Fruit fly (Drosophila melanogaster) S2 (cell line): Measurements from ENCODE around the gene CG8460.

Experiments used
- CG8478 ChIP-seq: fragments of >200 bp; optimal IDR thresholded peaks from 2 replicates; lab custom pipeline; 2018
- CTCF ChIP-seq, 2 experiments: fragments of >200 bp; optimal IDR thresholded peaks; 2 replicates each; lab custom pipeline; 2018

The CG8460 gene

dm6 chr2L:8196757-8197530 is at the start of gene CG8460, which contains the start of gene CG8475:
TSS of gene CG8460 (plus strand) at chr2L:8197193.
TSS of gene CG8475 (minus strand) at chr2L:8196918.
- no peak for TF ChIP-seq CTCF (optimal IDR thresholded peaks at IDR 0.05; lab: Kevin White, UChicago)
- no peak for TF ChIP-seq CG8478 (lab: Kevin White, UChicago)

dm6 chr2L:8148514-8149085 is 48.4 kb upstream of the CG8460 start:
- no peak for TF ChIP-seq CG8478 (lab: Kevin White, UChicago)
- TF ChIP-seq CTCF (optimal IDR thresholded peaks at IDR 0.05; lab: Kevin White, UChicago) = no peak

- TF ChIP-seq CTCF (optimal IDR thresholded peaks at IDR 0.05; lab: Kevin White, UChicago) = no peak
- no peak for TF ChIP-seq CG8478 (lab: Kevin White, UChicago)
Observed at dm6 chr2L:8156682-8157081, 40.3 kb upstream of the CG8460 start.

dm6 chr2L:8157166-8157565 is 39.8 kb upstream of the CG8460 start:
- no peak for TF ChIP-seq CTCF (optimal IDR thresholded peaks at IDR 0.05; lab: Kevin White, UChicago)
- no peak for TF ChIP-seq CG8478 (lab: Kevin White, UChicago)

- TF ChIP-seq CG8478 (lab: Kevin White, UChicago) = no peak
Observed at dm6 chr2L:8159498-8159897, 37.5 kb upstream of the CG8460 start, which contains the start of the genes PAPLA1 and Rbsn-5. TSS of gene PAPLA1 (minus strand) at chr2L:8159638. TSS of gene Rbsn-5 (plus strand) at chr2L:8159832.

dm6 chr2L:8161994-8162306 is 35.0 kb upstream of the CG8460 start:
- TF ChIP-seq CTCF (optimal IDR thresholded peaks at IDR 0.05; lab: Kevin White, UChicago) = no peak
- TF ChIP-seq CG8478 (lab: Kevin White, UChicago) = no peak

dm6 chr2L:8162307-8163024 is 34.5 kb upstream of the CG8460 start, which contains the start of gene Acbp1:
TSS of gene Acbp1 (minus strand) at chr2L:8162452.
- TF ChIP-seq CG8478 (lab: Kevin White, UChicago) (no peak), CTCF (optimal IDR thresholded peaks at IDR 0.05; lab: Kevin White, UChicago) (no peak)

dm6 chr2L:8163025-8163351 is 34.0 kb upstream of the CG8460 start, which contains the start of gene Piezo:
TSS of gene Piezo (plus strand) at chr2L:8163073.
- no peak for TF ChIP-seq CTCF (optimal IDR thresholded peaks at IDR 0.05; lab: Kevin White, UChicago)
- TF ChIP-seq CG8478 (lab: Kevin White, UChicago) = no peak

dm6 chr2L:8163588-8164166 is 33.3 kb upstream of the CG8460 start:
- TF ChIP-seq CG8478 (lab: Kevin White, UChicago) (no peak), CTCF (optimal IDR thresholded peaks at IDR 0.05; lab: Kevin White, UChicago) (no peak)

- no peak for TF ChIP-seq CG8478 (lab: Kevin White, UChicago)
- TF ChIP-seq CTCF (optimal IDR thresholded peaks at IDR 0.05; lab: Kevin White, UChicago) = no peak
Observed at dm6 chr2L:8164219-8164618, 32.8 kb upstream of the CG8460 start.

- TF ChIP-seq CTCF (optimal IDR thresholded peaks at IDR 0.05; lab: Kevin White, UChicago) = no peak
- no peak for TF ChIP-seq CG8478 (lab: Kevin White, UChicago)
Observed at dm6 chr2L:8165800-8166576, 31.0 kb upstream of the CG8460 start.

- TF ChIP-seq CG8478 (lab: Kevin White, UChicago) = no peak
Observed at dm6 chr2L:8168075-8168474, 28.9 kb upstream of the CG8460 start.

- TF ChIP-seq CTCF (optimal IDR thresholded peaks at IDR 0.05; lab: Kevin White, UChicago) = no peak
- TF ChIP-seq CG8478 (lab: Kevin White, UChicago) = no peak
Observed at dm6 chr2L:8170600-8171182, 26.3 kb upstream of the CG8460 start.

- no peak for TF ChIP-seq CTCF (optimal IDR thresholded peaks at IDR 0.05; lab: Kevin White, UChicago)
- TF ChIP-seq CG8478 (lab: Kevin White, UChicago) = no peak
Observed at dm6 chr2L:8171544-8171943, 25.4 kb upstream of the CG8460 start.
